Worm (Caenorhabditis elegans): ENCODE data around the gene mrpl-44.

mrpl-44 gene

DNA sequence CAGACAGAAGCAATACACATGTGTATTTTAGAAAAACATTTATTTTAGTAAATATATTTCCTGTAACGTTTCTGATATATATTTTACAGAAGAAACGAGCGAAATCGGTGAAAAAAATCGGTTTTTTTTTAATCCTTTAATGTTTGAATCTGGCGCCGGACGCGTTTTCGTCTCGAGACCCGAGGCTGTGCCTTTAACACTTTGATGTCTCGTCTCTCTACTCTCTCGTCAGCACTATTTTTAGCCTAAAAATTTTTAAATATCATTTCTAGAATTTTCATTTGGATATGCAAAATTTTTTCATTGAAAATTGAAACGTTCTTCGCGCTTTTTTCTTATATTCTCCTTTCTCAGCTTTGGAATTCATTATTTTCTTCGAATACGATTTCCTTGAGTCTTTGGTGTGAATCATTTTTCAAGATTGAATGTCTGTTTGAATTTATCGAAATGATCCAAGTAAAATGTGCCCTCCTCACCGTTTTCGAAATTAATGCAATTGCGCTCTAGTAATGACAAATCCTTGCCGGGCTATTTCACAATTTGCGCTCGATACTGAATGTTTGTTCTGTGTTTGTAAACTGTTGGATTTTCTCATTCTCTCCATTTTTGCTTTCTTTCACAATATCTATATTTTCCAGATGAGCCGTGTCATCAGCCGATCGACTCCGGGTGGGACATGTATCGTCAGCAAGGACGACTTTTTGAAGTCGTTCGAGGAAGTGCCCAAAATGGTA lies 34.6 kb downstream of the mrpl-44 start, which contains the start of gene cls-2:
cls-2 (plus strand) TSS at position 635 of the 734 bp plus-strand sequence.
- no peak for TF ChIP-seq nhr-102 (tag; optimal IDR thresholded peaks at IDR 0.05)
- no peak for TF ChIP-seq F49E8.2 (tag; optimal IDR thresholded peaks at IDR 0.05; ENCODE audit: borderline replicate concordance)
- TF ChIP-seq sdz-12 (GFP tag; optimal IDR thresholded peaks at IDR 0.05), result no peak
- TF ChIP-seq dmd-6 (GFP tag; IDR thresholded peaks at IDR 0.05), result 0 out of 2 replicates have a peak, but pooled peaks have one; percentile 7
- 0 out of 2 replicates have a peak, but pooled peaks have one; percentile 14 for TF ChIP-seq ctbp-1 (GFP tag; IDR thresholded peaks at IDR 0.05)
- no peak for TF ChIP-seq Y75B8A.6 (GFP tag; IDR thresholded peaks at IDR 0.05)
- TF ChIP-seq egl-43 (GFP tag; IDR thresholded peaks at IDR 0.05), result no peak
- no peak for TF ChIP-seq daf-12 (tag; optimal IDR thresholded peaks at IDR 0.05)
- no peak for TF ChIP-seq Y48G9A.11 (GFP tag; IDR thresholded peaks at IDR 0.05)
- TF ChIP-seq lim-7 (GFP tag; IDR thresholded peaks at IDR 0.05), result peak; percentile 23; the same call in 1 of the 2 replicates

DNA sequence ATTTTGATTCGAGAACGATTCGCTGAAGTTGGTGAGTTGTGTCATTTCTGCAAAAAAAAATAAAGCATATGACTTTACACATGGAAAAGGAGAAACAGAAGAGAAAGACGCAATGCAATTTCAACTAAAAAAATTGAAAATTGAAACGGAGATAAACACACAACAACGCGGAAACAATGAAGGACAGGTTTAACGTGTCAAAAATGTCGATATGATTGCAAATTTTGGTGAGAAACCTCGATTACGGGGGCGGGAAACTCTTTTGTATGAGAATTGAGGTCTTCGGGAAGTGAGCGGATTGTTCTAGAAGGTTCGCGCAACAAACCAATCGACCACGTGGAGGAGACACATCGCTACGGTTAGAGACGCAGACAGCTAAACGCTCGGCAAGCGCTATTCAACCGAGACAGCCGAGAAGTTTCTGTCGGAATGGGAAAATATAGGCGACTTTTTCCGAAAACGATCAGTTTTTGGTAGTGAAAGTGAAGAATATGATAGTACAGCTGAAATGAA lies 35.4 kb downstream of the mrpl-44 start, which contains the start of gene R107.5:
R107.5 (minus strand) TSS at position 51 of the 513 bp plus-strand sequence.
- TF ChIP-seq ZK337.2 (GFP tag; IDR thresholded peaks at IDR 0.05), result 0 out of 2 replicates have a peak, but pooled peaks have one; percentile 53
- 0 out of 2 replicates have a peak, but pooled peaks have one; percentile 13 for TF ChIP-seq zip-11 (GFP tag; IDR thresholded peaks at IDR 0.05)
- TF ChIP-seq unc-39 (tag; optimal IDR thresholded peaks at IDR 0.05), result peak; percentile 96
- peak; percentile 88 to 92 for TF ChIP-seq lsy-2 (tag; optimal IDR thresholded peaks at IDR 0.05)
- peak; percentile 48 for TF ChIP-seq F10B5.3 (tag; optimal IDR thresholded peaks at IDR 0.05)
- peak; percentile 97 for TF ChIP-seq nhr-111 (GFP tag; optimal IDR thresholded peaks at IDR 0.05)
- peak; percentile 82 for TF ChIP-seq T20F7.1 (GFP tag; optimal IDR thresholded peaks at IDR 0.05)
- peak; percentile 96 for TF ChIP-seq dmd-6 (GFP tag; IDR thresholded peaks at IDR 0.05)
- no peak for TF ChIP-seq ceh-44 (GFP tag; IDR thresholded peaks at IDR 0.05)
- TF ChIP-seq D1046.2 (GFP tag; IDR thresholded peaks at IDR 0.05), result peak; percentile 87
- peak; percentile 96 for TF ChIP-seq gei-8 (GFP tag; optimal IDR thresholded peaks at IDR 0.05)
- TF ChIP-seq pqm-1 (tag; optimal IDR thresholded peaks at IDR 0.05), result no peak
- no peak for TF ChIP-seq ceh-62 (tag; optimal IDR thresholded peaks at IDR 0.05)
- peak; percentile 87 for TF ChIP-seq vab-7 (GFP tag; IDR thresholded peaks at IDR 0.05)
- TF ChIP-seq pha-4 (GFP tag; IDR thresholded peaks at IDR 0.05), result peak; percentile 97
- peak; percentile 26 for TF ChIP-seq pha-4 (tag; optimal IDR thresholded peaks at IDR 0.05)
- TF ChIP-seq F44E2.7 (GFP tag; IDR thresholded peaks at IDR 0.05), result 0 out of 2 replicates have a peak, but pooled peaks have one; percentile 8
- TF ChIP-seq nhr-6 (tag; optimal IDR thresholded peaks at IDR 0.05), result peak; percentile 71
- TF ChIP-seq nhr-48 (tag; optimal IDR thresholded peaks at IDR 0.05), result peak; percentile 94
- TF ChIP-seq lin-29 (GFP tag; IDR thresholded peaks at IDR 0.05), result peak; percentile 93
- TF ChIP-seq daf-19 (GFP tag; conservative IDR thresholded peaks at IDR 0.05), result peak; percentile 90
- peak; percentile 97 for TF ChIP-seq tra-1 (GFP tag; IDR thresholded peaks at IDR 0.05)
- no peak for TF ChIP-seq ceh-82 (tag; optimal IDR thresholded peaks at IDR 0.05)
- 0 out of 2 replicates have a peak, but pooled peaks have one; percentile 66 for TF ChIP-seq Y105C5A.15 (GFP tag; IDR thresholded peaks at IDR 0.05)
- peak; percentile 93 for TF ChIP-seq nhr-11 (tag; optimal IDR thresholded peaks at IDR 0.05)
- no peak for TF ChIP-seq R02D3.7 (tag; optimal IDR thresholded peaks at IDR 0.05)
- peak; percentile 99 for TF ChIP-seq ceh-20 (GFP tag; IDR thresholded peaks at IDR 0.05)
- TF ChIP-seq Y48G9A.11 (GFP tag; IDR thresholded peaks at IDR 0.05), result peak; percentile 82
- TF ChIP-seq mxl-3 (GFP tag; optimal IDR thresholded peaks at IDR 0.05), result peak; percentile 97
- peak; percentile 99 for TF ChIP-seq hlh-11 (tag; optimal IDR thresholded peaks at IDR 0.05)
- no peak for TF ChIP-seq F49E8.2 (tag; optimal IDR thresholded peaks at IDR 0.05; ENCODE audit: borderline replicate concordance)
- TF ChIP-seq hlh-30 (tag; optimal IDR thresholded peaks at IDR 0.05; ENCODE audit: insufficient read depth), result peak; percentile 97
- TF ChIP-seq mxl-2 (GFP tag; conservative IDR thresholded peaks at IDR 0.05), result peak; percentile 56; the same call in 1 of the 2 replicates
- TF ChIP-seq rbr-2 (tag; optimal IDR thresholded peaks at IDR 0.05), result peak; percentile 95
- peak; percentile 73 for TF ChIP-seq dpl-1 (GFP tag; optimal IDR thresholded peaks at IDR 0.05)
- TF ChIP-seq Y75B8A.6 (GFP tag; IDR thresholded peaks at IDR 0.05), result peak; percentile 92
- peak; percentile 54 to 93 for TF ChIP-seq daf-16 (GFP tag; optimal IDR thresholded peaks at IDR 0.05)
- TF ChIP-seq daf-16 (tag; optimal IDR thresholded peaks at IDR 0.05), result peak; percentile 41
- TF ChIP-seq nhr-102 (tag; optimal IDR thresholded peaks at IDR 0.05), result peak; percentile 94
- TF ChIP-seq lin-39 (tag; optimal IDR thresholded peaks at IDR 0.05), result no peak
- peak; percentile 81 for TF ChIP-seq lin-38 (GFP tag; IDR thresholded peaks at IDR 0.05)
- peak; percentile 99 for TF ChIP-seq aha-1 (tag)
